Worm (Caenorhabditis elegans) whole organism, L3 larva: ENCODE data around the gene rhy-1.

Source experiments
- aly-2 ChIP-seq: fragments of 150-350 bp; optimal IDR thresholded peaks from 2 replicates; lab custom pipeline; 2014; ENCODE audit warnings: missing biosample characterization, missing genetic modification characterization
- ama-1 ChIP-seq: fragments of 150-350 bp; optimal IDR thresholded peaks from 2 replicates; lab custom pipeline; 2018
- elt-3 ChIP-seq, 3 experiments: fragments of 150-350 bp in 1 of 3; sonication (generic microtip) in 2 of 3; optimal IDR thresholded peaks; 2 replicates in 2 of 3; 4 replicates in 1 of 3; lab custom pipeline; 2014 to 2017; ENCODE audit warnings: missing biosample characterization in 3 of 3, missing genetic modification characterization in 3 of 3
- fos-1 ChIP-seq: fragments of 150-350 bp; optimal IDR thresholded peaks from 2 replicates; lab custom pipeline; 2014; ENCODE audit warnings: missing biosample characterization, missing genetic modification characterization
- hmg-11 ChIP-seq: sonication (generic microtip); optimal IDR thresholded peaks from 2 replicates; lab custom pipeline; 2016; ENCODE audit warnings: missing genetic modification characterization, missing compliant biosample characterization
- lin-15B ChIP-seq: fragments of 150-350 bp; optimal IDR thresholded peaks from 2 replicates; lab custom pipeline; 2014; ENCODE audit warnings: missing biosample characterization, missing genetic modification characterization
- mdl-1 ChIP-seq: fragments of 150-350 bp; optimal IDR thresholded peaks from 2 replicates; lab custom pipeline; 2014; ENCODE audit warnings: missing biosample characterization, missing genetic modification characterization
- nhr-77 ChIP-seq: fragments of 150-350 bp; optimal IDR thresholded peaks from 2 replicates; lab custom pipeline; 2014; ENCODE audit warnings: missing biosample characterization, missing genetic modification characterization
- pha-4 ChIP-seq: fragments of 150-350 bp; optimal IDR thresholded peaks from 2 replicates; lab custom pipeline; 2014; ENCODE audit warnings: missing biosample characterization, missing genetic modification reagents, missing genetic modification characterization
- pqm-1 ChIP-seq: fragments of 150-350 bp; optimal IDR thresholded peaks from 2 replicates; lab custom pipeline; 2017; ENCODE audit warnings: missing biosample characterization, missing genetic modification characterization, inconsistent platforms
- unc-62 ChIP-seq: fragments of 150-350 bp; sonication (generic microtip); optimal IDR thresholded peaks from 4 replicates; lab custom pipeline; 2014; ENCODE audit warnings: missing biosample characterization, missing genetic modification reagents, missing genetic modification characterization
- zag-1 ChIP-seq: fragments of 150-350 bp; optimal IDR thresholded peaks from 2 replicates; lab custom pipeline; 2014; ENCODE audit warnings: missing biosample characterization, missing genetic modification characterization

DNA sequence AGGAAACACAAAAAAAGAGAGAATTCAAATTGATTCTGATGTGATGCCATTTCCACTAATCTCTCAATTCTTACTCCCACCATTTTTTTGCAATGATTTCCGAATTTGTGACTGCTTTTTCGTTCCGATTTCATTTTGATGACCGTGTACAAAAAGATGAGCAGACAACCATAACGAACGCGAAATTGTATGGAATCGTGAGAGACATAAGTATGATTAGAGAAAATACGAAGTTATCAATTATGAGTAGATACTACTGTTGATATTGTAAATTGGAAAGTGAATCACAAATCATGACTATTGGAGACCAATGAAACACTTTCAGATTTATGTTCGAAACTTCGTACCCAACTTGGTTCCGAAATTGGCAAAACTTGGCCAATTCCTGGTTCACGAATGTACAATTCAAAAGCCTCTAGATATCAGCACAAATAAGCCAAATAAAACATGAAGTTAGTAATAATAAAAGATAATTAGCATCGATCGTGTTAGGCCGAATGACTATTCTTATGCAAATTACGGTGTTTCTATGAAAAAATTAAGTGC lies 49.6 kb upstream of the rhy-1 start:
- no peak for TF ChIP-seq pha-4 (tag; lab: Kevin White, UChicago)
- no peak for TF ChIP-seq zag-1 (tag; lab: Kevin White, UChicago)
- peak; percentile 59 for TF ChIP-seq pqm-1 (tag; lab: Kevin White, UChicago)
- TF ChIP-seq aly-2 (tag; lab: Kevin White, UChicago): no peak
- no peak for TF ChIP-seq elt-3 (tag; optimal IDR thresholded peaks at IDR 0.05; lab: Kevin White, UChicago)
- no peak for TF ChIP-seq unc-62 (GFP tag; lab: Kevin White, UChicago)
- TF ChIP-seq hmg-11 (tag; lab: Kevin White, UChicago): no peak
- TF ChIP-seq lin-15B: no peak
- TF ChIP-seq mdl-1: no peak
- no peak for TF ChIP-seq nhr-77 (tag; lab: Kevin White, UChicago)
- no peak for TF ChIP-seq fos-1
- TF ChIP-seq ama-1 (lab: Kevin White, UChicago): no peak
